Fruit fly (Drosophila melanogaster) whole organism, embryonic: ENCODE results near the gene Nmdar1.

Experiments
- Aef1 ChIP-seq: fragments of 200-800 bp; sonication (Bioruptor generic); IDR thresholded peaks from 3 replicates; pipeline ENCODE4 v1.3.6; 2022; ENCODE audit warnings: missing biosample characterization, missing genetic modification characterization
- Atf3 ChIP-seq: fragments of 200-800 bp; sonication (Bioruptor generic); optimal IDR thresholded peaks from 3 replicates; lab custom pipeline; 2016; ENCODE audit warnings: missing biosample characterization, missing genetic modification characterization
- Atf6 ChIP-seq: fragments of 200-800 bp; sonication (Bioruptor generic); IDR thresholded peaks from 2 replicates; pipeline ENCODE4 v1.3.6; 2022; ENCODE audit warnings: missing biosample characterization, missing genetic modification characterization
- Awh ChIP-seq: fragments of 200-800 bp; sonication (Bioruptor generic); IDR thresholded peaks from 2 replicates; pipeline ENCODE4, ENCODE4 v1.3.6; 2022; ENCODE audit warnings: missing biosample characterization, missing genetic modification characterization
- B-H2 ChIP-seq: fragments of 200-800 bp; sonication (Bioruptor generic); optimal IDR thresholded peaks from 2 replicates; lab custom pipeline; 2018; ENCODE audit warnings: missing biosample characterization, mild to moderate bottlenecking, missing genetic modification characterization
- CG10321 ChIP-seq: fragments of 200-800 bp; sonication (Bioruptor generic); IDR thresholded peaks from 2 replicates; pipeline ENCODE4 v1.3.6; 2022; ENCODE audit warnings: missing biosample characterization, missing genetic modification characterization
- CG11085 ChIP-seq: fragments of 200-800 bp; sonication (Bioruptor generic); IDR thresholded peaks from 2 replicates; pipeline ENCODE4 v1.3.6; 2022; ENCODE audit warnings: missing biosample characterization, missing genetic modification characterization
- CG11504 ChIP-seq: fragments of 200-800 bp; sonication (Bioruptor generic); optimal IDR thresholded peaks from 3 replicates; lab custom pipeline; 2019; ENCODE audit warnings: missing biosample characterization, mild to moderate bottlenecking, missing genetic modification characterization, moderate library complexity
- CG12236 ChIP-seq: fragments of 200-800 bp; sonication (Bioruptor generic); optimal IDR thresholded peaks from 2 replicates; lab custom pipeline; 2016; ENCODE audit warnings: missing biosample characterization, missing genetic modification characterization
- CG13123 ChIP-seq: fragments of 200-800 bp; sonication (Bioruptor generic); optimal IDR thresholded peaks from 2 replicates; lab custom pipeline; 2016; ENCODE audit warnings: missing biosample characterization, missing genetic modification characterization
- CG1529 ChIP-seq: fragments of 200-800 bp; sonication (Bioruptor generic); optimal IDR thresholded peaks from 3 replicates; lab custom pipeline; 2018; ENCODE audit warnings: missing biosample characterization, missing genetic modification characterization
- CG1603 ChIP-seq: fragments of 200-800 bp; sonication (Bioruptor generic); optimal IDR thresholded peaks from 2 replicates; lab custom pipeline; 2019; ENCODE audit warnings: missing biosample characterization, mild to moderate bottlenecking, missing genetic modification characterization, moderate library complexity
- CG17359 ChIP-seq: fragments of 200-800 bp; sonication (Bioruptor generic); optimal IDR thresholded peaks from 3 replicates; lab custom pipeline; 2018; ENCODE audit warnings: missing biosample characterization, mild to moderate bottlenecking, missing genetic modification characterization, moderate library complexity
- CG18262 ChIP-seq: fragments of 200-800 bp; optimal IDR thresholded peaks from 3 replicates; lab custom pipeline; 2019; ENCODE audit warnings: missing biosample characterization, mild to moderate bottlenecking, missing genetic modification characterization, moderate library complexity
- CG2116 ChIP-seq: fragments of 200-800 bp; sonication (Bioruptor generic); optimal IDR thresholded peaks from 3 replicates; lab custom pipeline; 2018; ENCODE audit warnings: missing biosample characterization, mild to moderate bottlenecking, missing genetic modification characterization
- CG3407 ChIP-seq: fragments of 200-800 bp; sonication (Bioruptor generic); optimal IDR thresholded peaks from 2 replicates; lab custom pipeline; 2018; ENCODE audit warnings: missing biosample characterization, mild to moderate bottlenecking, missing genetic modification characterization
- CG42726 ChIP-seq: fragments of 200-800 bp; sonication (Bioruptor generic); IDR thresholded peaks from 2 replicates; pipeline ENCODE4 v1.3.6; 2022; ENCODE audit warnings: missing biosample characterization, missing genetic modification characterization; ENCODE audit not compliant: partially characterized antibody
- CG4328 ChIP-seq: fragments of 200-800 bp; sonication (Bioruptor generic); optimal IDR thresholded peaks from 3 replicates; lab custom pipeline; 2017; ENCODE audit warnings: missing biosample characterization, missing genetic modification reagents, missing genetic modification characterization
- CG4707 ChIP-seq: fragments of 200-800 bp; sonication (Bioruptor generic); optimal IDR thresholded peaks from 2 replicates; lab custom pipeline; 2018; ENCODE audit warnings: missing biosample characterization, mild to moderate bottlenecking, missing genetic modification characterization, moderate library complexity
- CG4730 ChIP-seq: fragments of 200-800 bp; sonication (Bioruptor generic); IDR thresholded peaks from 2 replicates; pipeline ENCODE4 v1.3.6; 2022; ENCODE audit warnings: missing biosample characterization, missing genetic modification characterization
- CG5245 ChIP-seq: fragments of 200-800 bp; sonication (Bioruptor generic); optimal IDR thresholded peaks from 3 replicates; lab custom pipeline; 2016; ENCODE audit warnings: missing biosample characterization, missing genetic modification characterization
- CG6175 ChIP-seq: fragments of 200-800 bp; sonication (Bioruptor generic); IDR thresholded peaks from 3 replicates; pipeline ENCODE4 v1.3.6; 2022; ENCODE audit warnings: missing biosample characterization, missing genetic modification characterization
- CG7839 ChIP-seq: fragments of 200-800 bp; sonication (Bioruptor generic); optimal IDR thresholded peaks from 3 replicates; lab custom pipeline; 2018; ENCODE audit warnings: missing biosample characterization, mild to moderate bottlenecking, missing genetic modification characterization, moderate library complexity
- D19A ChIP-seq: fragments of 200-800 bp; optimal IDR thresholded peaks from 3 replicates; lab custom pipeline; 2019; ENCODE audit warnings: missing biosample characterization, mild to moderate bottlenecking, missing genetic modification characterization, moderate library complexity
- Deaf1 ChIP-seq: fragments of 200-800 bp; optimal IDR thresholded peaks from 3 replicates; lab custom pipeline; 2019; ENCODE audit warnings: missing biosample characterization, mild to moderate bottlenecking, missing genetic modification characterization, moderate library complexity
- Fer1 ChIP-seq: fragments of 200-800 bp; sonication (Bioruptor generic); optimal IDR thresholded peaks from 2 replicates; lab custom pipeline; 2017; ENCODE audit warnings: missing biosample characterization, mild to moderate bottlenecking, missing genetic modification characterization
- Gsc ChIP-seq: fragments of 200-800 bp; sonication (Bioruptor generic); IDR thresholded peaks from 2 replicates; pipeline ENCODE4 v1.3.6; 2022; ENCODE audit warnings: missing biosample characterization, missing genetic modification characterization
- HLH4C ChIP-seq: fragments of 200-800 bp; sonication (Bioruptor generic); IDR thresholded peaks from 3 replicates; pipeline ENCODE4 v1.3.6; 2022; ENCODE audit warnings: missing biosample characterization, missing genetic modification characterization; ENCODE audit not compliant: partially characterized antibody
- HLH54F ChIP-seq: fragments of 200-800 bp; sonication (Bioruptor generic); optimal IDR thresholded peaks from 3 replicates; lab custom pipeline; 2016; ENCODE audit warnings: missing biosample characterization, missing genetic modification characterization
- Hand ChIP-seq: fragments of 200-800 bp; sonication (Bioruptor generic); optimal IDR thresholded peaks from 2 replicates; lab custom pipeline; 2017; ENCODE audit warnings: mild to moderate bottlenecking, missing biosample characterization, missing genetic modification reagents, missing genetic modification characterization
- Hsf ChIP-seq: fragments of 200-800 bp; sonication (Bioruptor generic); optimal IDR thresholded peaks from 3 replicates; lab custom pipeline; 2016; ENCODE audit warnings: missing biosample characterization, missing genetic modification characterization
- MTF-1 ChIP-seq: fragments of 200-800 bp; sonication (Bioruptor generic); optimal IDR thresholded peaks from 2 replicates; lab custom pipeline; 2018; ENCODE audit warnings: missing biosample characterization, mild to moderate bottlenecking, missing genetic modification characterization, borderline replicate concordance
- Scr ChIP-seq: fragments of 200-800 bp; sonication (Bioruptor generic); IDR thresholded peaks from 2 replicates; pipeline ENCODE4 v1.3.6; 2022; ENCODE audit warnings: missing biosample characterization, missing genetic modification characterization; ENCODE audit not compliant: partially characterized antibody
- ase ChIP-seq: fragments of 200-800 bp; sonication (Bioruptor generic); IDR thresholded peaks from 3 replicates; pipeline ENCODE4 v1.3.6; 2022; ENCODE audit warnings: missing biosample characterization, missing genetic modification characterization
- br ChIP-seq: fragments of >200 bp; optimal IDR thresholded peaks from 2 replicates; lab custom pipeline; 2017
- chm ChIP-seq: fragments of 200-800 bp; sonication (Bioruptor generic); IDR thresholded peaks from 2 replicates; pipeline ENCODE4 v1.3.6; 2022; ENCODE audit warnings: missing biosample characterization, missing genetic modification characterization
- chn ChIP-seq: fragments of 200-800 bp; sonication (Bioruptor generic); optimal IDR thresholded peaks from 2 replicates; lab custom pipeline; 2016; ENCODE audit warnings: missing biosample characterization, missing genetic modification characterization
- dati ChIP-seq: fragments of 200-800 bp; sonication (Bioruptor generic); IDR thresholded peaks from 2 replicates; pipeline ENCODE4 v1.3.6; 2022; ENCODE audit warnings: missing biosample characterization, missing genetic modification characterization
- eve ChIP-seq, 2 experiments: fragments of >200 bp; optimal IDR thresholded peaks; 2 replicates each; lab custom pipeline; 2017; ENCODE audit warnings: missing biosample characterization in 2 of 2, missing genetic modification characterization in 2 of 2
- ftz-f1 ChIP-seq: fragments of 200-800 bp; sonication (Bioruptor generic); optimal IDR thresholded peaks from 2 replicates; lab custom pipeline; 2016; ENCODE audit warnings: missing biosample characterization, missing genetic modification characterization
- fu2 ChIP-seq: fragments of 200-800 bp; sonication (Bioruptor generic); optimal IDR thresholded peaks from 2 replicates; lab custom pipeline; 2016; ENCODE audit warnings: missing biosample characterization, missing genetic modification characterization
- h ChIP-seq: fragments of >200 bp; optimal IDR thresholded peaks from 2 replicates; lab custom pipeline; 2017
- hb ChIP-seq: fragments of 200-800 bp; sonication (Bioruptor generic); IDR thresholded peaks from 3 replicates; pipeline ENCODE4 v1.3.6; 2022; ENCODE audit warnings: missing biosample characterization, missing genetic modification characterization; ENCODE audit not compliant: partially characterized antibody
- hkb ChIP-seq, 2 experiments: fragments of 200-800 bp in 1 of 2; fragments of >200 bp in 1 of 2; sonication (Bioruptor generic) in 1 of 2; IDR thresholded peaks in 1 of 2; optimal IDR thresholded peaks in 1 of 2; 2 replicates each; pipeline versions ENCODE4 v1.3.6 to Lab custom; 2017 to 2022; ENCODE audit warnings: missing biosample characterization in 1 of 2, missing genetic modification characterization in 1 of 2
- insv ChIP-seq, 2 experiments: fragments of 200-800 bp; sonication (Bioruptor generic); optimal IDR thresholded peaks; 3 replicates each; lab custom pipeline; 2016 to 2018; ENCODE audit warnings: missing biosample characterization in 2 of 2, missing genetic modification characterization in 2 of 2
- onecut ChIP-seq: fragments of 200-800 bp; sonication (Bioruptor generic); IDR thresholded peaks from 2 replicates; pipeline ENCODE4 v1.3.6; 2022; ENCODE audit warnings: missing biosample characterization, missing genetic modification characterization
- pho ChIP-seq: fragments of 200-800 bp; sonication (Bioruptor generic); optimal IDR thresholded peaks from 2 replicates; lab custom pipeline; 2016; ENCODE audit warnings: missing biosample characterization, missing genetic modification characterization
- psq ChIP-seq: fragments of 200-800 bp; sonication (Bioruptor generic); optimal IDR thresholded peaks from 2 replicates; lab custom pipeline; 2017; ENCODE audit warnings: missing biosample characterization, missing genetic modification characterization
- so ChIP-seq: fragments of 200-800 bp; sonication (Bioruptor generic); IDR thresholded peaks from 3 replicates; pipeline ENCODE4 v1.3.6; 2022; ENCODE audit warnings: missing biosample characterization, missing genetic modification characterization
- toy ChIP-seq: fragments of 200-800 bp; sonication (Bioruptor generic); IDR thresholded peaks from 2 replicates; pipeline ENCODE4 v1.3.6; 2022; ENCODE audit warnings: missing biosample characterization, missing genetic modification characterization
- usp ChIP-seq: fragments of >200 bp; optimal IDR thresholded peaks from 2 replicates; lab custom pipeline; 2017; ENCODE audit warnings: missing biosample characterization, missing genetic modification characterization
- zfh2 ChIP-seq: fragments of 200-800 bp; sonication (Bioruptor generic); optimal IDR thresholded peaks from 2 replicates; lab custom pipeline; 2016; ENCODE audit warnings: missing biosample characterization, missing genetic modification characterization

Gene Nmdar1

DNA sequence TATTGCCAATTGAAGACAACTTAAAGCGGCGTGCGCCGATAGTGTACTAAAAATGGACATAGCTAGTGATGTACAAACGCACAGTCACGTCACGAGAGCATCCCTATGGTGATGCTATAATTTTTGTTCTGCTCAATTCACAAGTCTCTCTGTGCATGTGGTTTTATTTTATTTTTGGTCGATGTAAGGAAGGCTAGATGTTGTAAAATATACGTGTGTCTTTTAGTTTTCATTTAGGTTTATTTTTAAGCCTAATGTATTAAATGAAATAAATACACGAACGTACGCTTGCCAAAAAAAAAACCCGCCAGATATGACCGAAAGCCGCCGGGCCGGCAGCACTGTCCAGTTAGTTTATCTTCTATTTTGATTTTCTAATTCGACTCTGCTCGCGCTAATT lies 48.6 kb downstream of the Nmdar1 start, which contains the start of the genes CG45100, HDAC3 and Hcs (continued):
- no peak for TF ChIP-seq Deaf1 (tag; lab: Kevin White, UChicago)
- no peak for TF ChIP-seq CG1603
- peak; percentile 56 for TF ChIP-seq HLH54F (GFP tag; lab: Kevin White, UChicago)
- TF ChIP-seq HLH4C, result peak; percentile 80
- TF ChIP-seq CG11085 (GFP tag; lab: Robert Waterston, UW), result no peak
- no peak for TF ChIP-seq Awh (GFP tag; lab: Robert Waterston, UW)
- no peak for TF ChIP-seq CG4328 (GFP tag; lab: Kevin White, UChicago)
- TF ChIP-seq so, result no peak
- no peak for TF ChIP-seq MTF-1 (GFP tag; lab: Kevin White, UChicago)
- no peak for TF ChIP-seq chm
- peak; percentile 93 for TF ChIP-seq Scr (GFP tag; lab: Robert Waterston, UW)
- no peak for TF ChIP-seq ftz-f1 (GFP tag; lab: Kevin White, UChicago)
- peak; percentile 60 for TF ChIP-seq fu2
- TF ChIP-seq CG1529 (GFP tag; lab: Kevin White, UChicago), result no peak
- TF ChIP-seq Atf3, result peak; percentile 2
- no peak for TF ChIP-seq CG11504 (tag; lab: Kevin White, UChicago)
- TF ChIP-seq CG10321, result no peak
- no peak for TF ChIP-seq CG13123 (GFP tag; lab: Kevin White, UChicago)
- no peak for TF ChIP-seq Gsc
- TF ChIP-seq Aef1 (GFP tag; lab: Robert Waterston, UW), result peak; percentile 44; the same call in 2 of the 3 replicates
- no peak for TF ChIP-seq Hand (GFP tag; lab: Kevin White, UChicago)
- TF ChIP-seq h, result no peak
- TF ChIP-seq CG6175 (GFP tag; lab: Robert Waterston, UW), result no peak
- peak; percentile 72 for TF ChIP-seq zfh2
- peak; percentile 62 for TF ChIP-seq pho (GFP tag; lab: Kevin White, UChicago)
- TF ChIP-seq ase (GFP tag; lab: Robert Waterston, UW), result no peak
- TF ChIP-seq hkb (optimal IDR thresholded peaks at IDR 0.05; lab: Kevin White, UChicago), result peak; percentile 87
- no peak for TF ChIP-seq hkb (GFP tag; IDR thresholded peaks at IDR 0.05; lab: Robert Waterston, UW)
- TF ChIP-seq dati (GFP tag; lab: Robert Waterston, UW), result no peak
- peak; percentile 55 for TF ChIP-seq Hsf
- TF ChIP-seq CG2116, result peak; percentile 48
- no peak for TF ChIP-seq toy
- no peak for TF ChIP-seq D19A (tag; lab: Kevin White, UChicago)
- peak; percentile 53 for TF ChIP-seq Fer1 (GFP tag; lab: Kevin White, UChicago)
- TF ChIP-seq CG4730 (GFP tag; lab: Robert Waterston, UW), result no peak
- TF ChIP-seq hb (GFP tag; lab: Robert Waterston, UW), result peak; percentile 87
- TF ChIP-seq br (lab: Kevin White, UChicago), result no peak
- no peak for TF ChIP-seq usp
- TF ChIP-seq psq (GFP tag; lab: Kevin White, UChicago), result no peak
- no peak for TF ChIP-seq Atf6 (GFP tag; lab: Robert Waterston, UW)
- TF ChIP-seq CG42726 (GFP tag; lab: Robert Waterston, UW), result peak; percentile 50
- no peak for TF ChIP-seq CG17359 (tag; lab: Kevin White, UChicago)
- TF ChIP-seq B-H2 (GFP tag; lab: Kevin White, UChicago), result no peak
- no peak for TF ChIP-seq CG12236 (GFP tag; lab: Kevin White, UChicago)
- no peak for TF ChIP-seq CG7839
- TF ChIP-seq CG3407 (GFP tag; lab: Kevin White, UChicago), result no peak
- TF ChIP-seq CG5245 (GFP tag; lab: Kevin White, UChicago), result no peak
- peak in 1 of 2 experiments; percentile 1 for TF ChIP-seq eve (GFP tag; optimal IDR thresholded peaks at IDR 0.05; lab: Kevin White, UChicago)
- no peak for TF ChIP-seq onecut (GFP tag; lab: Robert Waterston, UW)
- TF ChIP-seq CG18262 (tag; lab: Kevin White, UChicago), result no peak
- no peak for TF ChIP-seq CG4707
- TF ChIP-seq chn (GFP tag; lab: Kevin White, UChicago), result peak; percentile 38
- peak; percentile 67 to 97 for TF ChIP-seq insv (GFP tag; optimal IDR thresholded peaks at IDR 0.05; lab: Kevin White, UChicago)
